Worm (Caenorhabditis elegans): Measurements from ENCODE around the gene txt-19.

ce11 chrIV:12840348-12840747, 5.4 kb upstream of the txt-19 start:
- TF ChIP-seq flt-1 (GFP tag; IDR thresholded peaks at IDR 0.05) (no peak), sea-1 (GFP tag; conservative IDR thresholded peaks at IDR 0.05) (no peak), tbx-37 (GFP tag; conservative IDR thresholded peaks at IDR 0.05) (no peak), hmg-4 (GFP tag; optimal IDR thresholded peaks at IDR 0.05) (no peak), ama-1 (optimal IDR thresholded peaks at IDR 0.05) (no peak), ets-7 (tag; optimal IDR thresholded peaks at IDR 0.05) (no peak)
